Worm (Caenorhabditis elegans): ENCODE data around the gene sex-1.

The sex-1 gene

ce11 chrX:10204313-10205063 lies 733 bp downstream of the sex-1 start:
- TF ChIP-seq ceh-36 (tag; optimal IDR thresholded peaks at IDR 0.05), result peak; percentile 48
- 0 out of 2 replicates have a peak, but pooled peaks have one; percentile 14 for TF ChIP-seq tbx-11 (GFP tag; IDR thresholded peaks at IDR 0.05)
- TF ChIP-seq hmg-4 (GFP tag; optimal IDR thresholded peaks at IDR 0.05), result peak; percentile 7
- TF ChIP-seq flt-1 (GFP tag; IDR thresholded peaks at IDR 0.05), result 0 out of 2 replicates have a peak, but pooled peaks have one; percentile 5
- no peak for TF ChIP-seq hnd-1 (tag; optimal IDR thresholded peaks at IDR 0.05)
- TF ChIP-seq pes-1 (GFP tag; IDR thresholded peaks at IDR 0.05), result peak; percentile 47; the same call in 1 of the 2 replicates
- no peak for TF ChIP-seq hmbx-1 (tag; optimal IDR thresholded peaks at IDR 0.05)
- no peak for TF ChIP-seq aly-1 (tag; optimal IDR thresholded peaks at IDR 0.05)
- no peak for TF ChIP-seq ama-1 (optimal IDR thresholded peaks at IDR 0.05)

- TF ChIP-seq ets-7 (tag; optimal IDR thresholded peaks at IDR 0.05) (no peak), B0310.2 (tag; optimal IDR thresholded peaks at IDR 0.05) (no peak), F13C5.2 (tag; optimal IDR thresholded peaks at IDR 0.05) (no peak), tbx-37 (GFP tag; conservative IDR thresholded peaks at IDR 0.05) (no peak), pes-1 (GFP tag; IDR thresholded peaks at IDR 0.05) (peak; percentile 51; the same call in 1 of the 2 replicates), ceh-36 (tag; optimal IDR thresholded peaks at IDR 0.05) (no peak), hmbx-1 (tag; optimal IDR thresholded peaks at IDR 0.05) (no peak), ceh-13 (GFP tag; optimal IDR thresholded peaks at IDR 0.05) (peak; percentile 11), flt-1 (GFP tag; IDR thresholded peaks at IDR 0.05) (no peak), hnd-1 (tag; optimal IDR thresholded peaks at IDR 0.05) (no peak), sea-1 (GFP tag; conservative IDR thresholded peaks at IDR 0.05) (no peak), aly-1 (tag; optimal IDR thresholded peaks at IDR 0.05) (no peak), tbx-11 (GFP tag; IDR thresholded peaks at IDR 0.05) (no peak)
Observed at ce11 chrX:10203501-10203900, 1.7 kb downstream of the sex-1 start.

- TF ChIP-seq tra-4 (tag; optimal IDR thresholded peaks at IDR 0.05), result no peak
- TF ChIP-seq ceh-13 (GFP tag; optimal IDR thresholded peaks at IDR 0.05), result no peak
- TF ChIP-seq sea-1 (GFP tag; conservative IDR thresholded peaks at IDR 0.05), result no peak
- no peak for TF ChIP-seq pes-1 (GFP tag; IDR thresholded peaks at IDR 0.05)
- TF ChIP-seq flt-1 (GFP tag; IDR thresholded peaks at IDR 0.05), result no peak
- no peak for TF ChIP-seq ceh-36 (tag; optimal IDR thresholded peaks at IDR 0.05)
- no peak for TF ChIP-seq hmg-4 (GFP tag; optimal IDR thresholded peaks at IDR 0.05)
Observed at ce11 chrX:10199202-10199601, 6.0 kb downstream of the sex-1 start.

- TF ChIP-seq hnd-1 (tag; optimal IDR thresholded peaks at IDR 0.05) (no peak), tbx-37 (GFP tag; conservative IDR thresholded peaks at IDR 0.05) (no peak), hmg-4 (GFP tag; optimal IDR thresholded peaks at IDR 0.05) (peak; percentile 5), B0310.2 (tag; optimal IDR thresholded peaks at IDR 0.05) (no peak)
Observed at ce11 chrX:10197204-10197756, 7.9 kb downstream of the sex-1 start, which contains the start of gene nucb-1. TSS of gene nucb-1 (plus strand) at chrX:10197706.

ce11 chrX:10194327-10195096 lies 10.7 kb downstream of the sex-1 start, which contains the start of gene myrf-2:
TSS of gene myrf-2 (minus strand) at chrX:10194377.
- no peak for TF ChIP-seq sea-1 (GFP tag; conservative IDR thresholded peaks at IDR 0.05)
- no peak for TF ChIP-seq pes-1 (GFP tag; IDR thresholded peaks at IDR 0.05)
- TF ChIP-seq F13C5.2 (tag; optimal IDR thresholded peaks at IDR 0.05), result no peak
- no peak for TF ChIP-seq hnd-1 (tag; optimal IDR thresholded peaks at IDR 0.05)
- no peak for TF ChIP-seq hmg-4 (GFP tag; optimal IDR thresholded peaks at IDR 0.05)
- TF ChIP-seq hmbx-1 (tag; optimal IDR thresholded peaks at IDR 0.05), result no peak
- no peak for TF ChIP-seq aly-1 (tag; optimal IDR thresholded peaks at IDR 0.05)

ce11 chrX:10189805-10190204 lies 15.4 kb downstream of the sex-1 start:
- TF ChIP-seq sea-1 (GFP tag; conservative IDR thresholded peaks at IDR 0.05) (no peak), tbx-11 (GFP tag; IDR thresholded peaks at IDR 0.05) (no peak), ceh-36 (tag; optimal IDR thresholded peaks at IDR 0.05) (no peak), B0310.2 (tag; optimal IDR thresholded peaks at IDR 0.05) (no peak), hmbx-1 (tag; optimal IDR thresholded peaks at IDR 0.05) (no peak), hnd-1 (tag; optimal IDR thresholded peaks at IDR 0.05) (no peak), tbx-37 (GFP tag; conservative IDR thresholded peaks at IDR 0.05) (no peak), flt-1 (GFP tag; IDR thresholded peaks at IDR 0.05) (no peak), hmg-4 (GFP tag; optimal IDR thresholded peaks at IDR 0.05) (no peak), F13C5.2 (tag; optimal IDR thresholded peaks at IDR 0.05) (no peak), tra-4 (tag; optimal IDR thresholded peaks at IDR 0.05) (no peak)

ce11 chrX:10189244-10189643 lies 16.0 kb downstream of the sex-1 start:
- TF ChIP-seq tbx-11 (GFP tag; IDR thresholded peaks at IDR 0.05), result no peak
- TF ChIP-seq hnd-1 (tag; optimal IDR thresholded peaks at IDR 0.05), result no peak
- no peak for TF ChIP-seq hmg-4 (GFP tag; optimal IDR thresholded peaks at IDR 0.05)
- no peak for TF ChIP-seq pes-1 (GFP tag; IDR thresholded peaks at IDR 0.05)
- no peak for TF ChIP-seq ceh-13 (GFP tag; optimal IDR thresholded peaks at IDR 0.05)
- TF ChIP-seq tra-4 (tag; optimal IDR thresholded peaks at IDR 0.05), result no peak
- TF ChIP-seq ama-1 (optimal IDR thresholded peaks at IDR 0.05), result no peak
- no peak for TF ChIP-seq flt-1 (GFP tag; IDR thresholded peaks at IDR 0.05)
- no peak for TF ChIP-seq tbx-37 (GFP tag; conservative IDR thresholded peaks at IDR 0.05)
- no peak for TF ChIP-seq B0310.2 (tag; optimal IDR thresholded peaks at IDR 0.05)
